Worm (Caenorhabditis elegans): ENCODE results near the gene htas-1.

The htas-1 gene

ce11 chrIV:9672434-9672833 lies 10.9 kb downstream of the htas-1 start:
- TF ChIP-seq ref-1 (GFP tag; conservative IDR thresholded peaks at IDR 0.05) (no peak), flt-1 (GFP tag; IDR thresholded peaks at IDR 0.05) (no peak), med-1 (GFP tag; optimal IDR thresholded peaks at IDR 0.05; ENCODE audit: insufficient read depth) (no peak)

DNA sequence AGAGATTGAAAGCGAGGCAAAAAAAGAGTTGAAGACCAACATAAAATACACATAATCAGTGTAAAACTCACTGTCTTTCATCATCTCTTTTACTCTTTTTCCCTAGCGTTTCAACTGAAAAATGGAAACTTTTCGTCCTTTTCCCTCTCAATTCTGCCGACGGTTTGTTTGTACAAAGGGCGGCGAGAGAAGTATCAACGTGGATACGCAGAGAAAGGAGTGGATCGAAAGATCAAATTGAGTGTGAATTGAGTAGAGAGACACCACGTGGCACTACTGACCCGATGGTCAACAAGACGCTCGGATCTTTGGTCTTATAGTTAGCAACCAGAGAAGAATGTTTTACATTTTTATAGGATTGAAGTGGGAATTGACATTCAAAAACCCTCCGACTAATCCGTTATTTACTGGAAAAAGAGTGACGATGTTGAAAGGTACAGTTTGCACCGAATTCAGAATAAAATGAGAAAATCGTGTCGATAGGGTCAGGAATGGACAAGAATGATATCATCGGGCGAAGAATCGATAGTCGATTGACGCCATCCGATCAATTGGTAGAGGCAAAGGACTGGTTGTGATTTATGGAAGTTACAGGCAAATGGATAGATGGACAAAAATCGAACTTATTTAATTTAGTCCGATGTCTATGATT lies 12.2 kb downstream of the htas-1 start:
- no peak for TF ChIP-seq cog-1 (tag; optimal IDR thresholded peaks at IDR 0.05)
- TF ChIP-seq ztf-29 (GFP tag; IDR thresholded peaks at IDR 0.05) = no peak
- no peak for TF ChIP-seq med-1 (GFP tag; optimal IDR thresholded peaks at IDR 0.05; ENCODE audit: insufficient read depth)
- no peak for TF ChIP-seq T22C8.4 (GFP tag; IDR thresholded peaks at IDR 0.05)
- TF ChIP-seq klf-2 (GFP tag; conservative IDR thresholded peaks at IDR 0.05) = no peak
- TF ChIP-seq tab-1 (GFP tag; IDR thresholded peaks at IDR 0.05) = no peak
- no peak for TF ChIP-seq ztf-23 (GFP tag; IDR thresholded peaks at IDR 0.05)
- TF ChIP-seq ref-1 (GFP tag; conservative IDR thresholded peaks at IDR 0.05) = no peak

DNA sequence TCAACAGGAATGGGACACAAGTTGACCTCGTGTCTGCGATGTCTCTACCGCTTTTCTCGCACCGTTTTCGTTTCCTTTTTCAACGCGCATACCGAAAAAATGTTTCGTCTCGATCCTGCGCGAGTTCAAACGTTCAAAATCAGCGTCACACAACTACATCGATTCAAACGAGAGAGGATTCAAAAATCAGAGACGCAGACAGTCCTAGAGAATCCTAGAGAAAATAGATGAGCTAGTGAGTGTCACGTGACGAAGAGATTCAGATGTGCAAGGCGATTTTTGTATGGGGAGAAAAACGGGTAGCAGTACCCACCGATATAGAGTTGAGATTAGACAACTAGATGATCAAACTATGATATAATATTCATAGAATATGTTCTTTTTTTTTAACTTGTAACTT lies 13.4 kb downstream of the htas-1 start:
- TF ChIP-seq T22C8.4 (GFP tag; IDR thresholded peaks at IDR 0.05) (no peak), ref-1 (GFP tag; conservative IDR thresholded peaks at IDR 0.05) (no peak), cog-1 (tag; optimal IDR thresholded peaks at IDR 0.05) (no peak), flt-1 (GFP tag; IDR thresholded peaks at IDR 0.05) (no peak), med-1 (GFP tag; optimal IDR thresholded peaks at IDR 0.05; ENCODE audit: insufficient read depth) (no peak), ztf-29 (GFP tag; IDR thresholded peaks at IDR 0.05) (no peak), klf-2 (GFP tag; conservative IDR thresholded peaks at IDR 0.05) (no peak)

DNA sequence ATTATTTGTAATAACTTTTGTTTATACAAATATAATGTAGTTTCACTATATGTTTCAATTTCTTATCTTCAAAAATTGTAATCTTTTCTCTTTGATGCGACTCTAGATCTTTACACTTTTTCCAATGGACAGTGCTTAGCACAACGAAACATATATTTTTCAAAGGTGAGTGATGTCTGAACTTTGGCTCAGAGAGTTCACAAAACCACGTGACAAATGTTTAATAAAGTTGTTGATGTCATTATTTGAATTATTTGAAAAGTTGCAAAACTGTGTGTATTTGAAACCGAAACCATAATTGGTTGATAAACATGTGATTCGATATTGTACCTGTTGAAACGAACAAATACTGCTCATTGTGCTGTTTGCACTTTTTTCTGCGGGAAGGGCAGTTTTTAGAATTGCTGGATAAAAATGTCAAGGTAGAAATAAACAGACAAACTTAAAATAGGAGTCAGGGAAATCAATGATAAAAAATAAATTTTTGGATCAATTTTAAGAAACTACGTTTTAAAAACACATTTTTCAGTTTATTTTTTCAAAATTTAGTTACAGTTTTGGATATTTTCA lies 15.1 kb downstream of the htas-1 start:
- TF ChIP-seq ztf-23 (GFP tag; IDR thresholded peaks at IDR 0.05) (no peak), klf-2 (GFP tag; conservative IDR thresholded peaks at IDR 0.05) (no peak), ref-1 (GFP tag; conservative IDR thresholded peaks at IDR 0.05) (no peak), ztf-29 (GFP tag; IDR thresholded peaks at IDR 0.05) (no peak), med-1 (GFP tag; optimal IDR thresholded peaks at IDR 0.05; ENCODE audit: insufficient read depth) (no peak), tab-1 (GFP tag; IDR thresholded peaks at IDR 0.05) (no peak), T22C8.4 (GFP tag; IDR thresholded peaks at IDR 0.05) (no peak), cog-1 (tag; optimal IDR thresholded peaks at IDR 0.05) (no peak), flt-1 (GFP tag; IDR thresholded peaks at IDR 0.05) (no peak)

DNA sequence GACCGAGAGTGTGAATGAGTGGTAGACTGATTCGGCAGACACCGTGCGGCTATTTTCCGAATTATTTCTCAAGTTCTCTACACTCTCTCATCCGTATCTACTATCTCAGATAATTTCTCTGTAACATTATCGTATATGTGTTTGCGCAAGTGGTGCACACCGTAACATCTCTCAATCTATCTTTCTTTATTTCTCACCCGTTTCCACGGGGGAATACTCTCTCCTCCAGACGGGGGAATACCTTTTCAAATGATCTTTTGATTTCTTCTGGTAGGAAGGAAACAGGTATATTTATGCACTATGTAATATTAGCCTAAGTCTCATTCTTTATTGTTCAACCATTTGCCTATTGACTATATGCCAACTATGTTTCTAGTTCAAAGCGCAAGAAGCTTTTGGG lies 16.2 kb downstream of the htas-1 start:
- no peak for TF ChIP-seq ztf-23 (GFP tag; IDR thresholded peaks at IDR 0.05)
- peak; percentile 17 for TF ChIP-seq cog-1 (tag; optimal IDR thresholded peaks at IDR 0.05)

DNA sequence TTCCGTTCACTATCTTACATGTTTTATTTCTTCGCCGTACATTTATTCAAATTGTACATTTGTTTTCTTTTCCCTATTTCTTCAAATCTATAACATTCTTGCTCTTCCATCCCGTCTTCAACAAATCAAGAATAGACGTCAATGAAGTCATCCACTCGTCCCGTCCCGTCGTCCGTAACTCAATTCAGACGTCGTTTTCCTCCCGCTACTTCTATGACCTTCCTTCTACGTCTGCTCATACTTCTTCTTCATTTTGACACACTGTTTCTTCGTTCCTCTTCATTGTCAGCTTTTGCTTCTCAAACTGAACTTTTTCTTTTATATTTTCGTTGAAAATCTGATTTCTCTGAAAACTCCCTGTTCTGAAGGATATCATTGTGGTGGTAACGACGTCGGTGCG lies 23.3 kb downstream of the htas-1 start:
- no peak for TF ChIP-seq med-1 (GFP tag; optimal IDR thresholded peaks at IDR 0.05; ENCODE audit: insufficient read depth)

- TF ChIP-seq ref-1 (GFP tag; conservative IDR thresholded peaks at IDR 0.05) (no peak), T22C8.4 (GFP tag; IDR thresholded peaks at IDR 0.05) (no peak), med-1 (GFP tag; optimal IDR thresholded peaks at IDR 0.05; ENCODE audit: insufficient read depth) (no peak), klf-2 (GFP tag; conservative IDR thresholded peaks at IDR 0.05) (no peak), tab-1 (GFP tag; IDR thresholded peaks at IDR 0.05) (no peak), cog-1 (tag; optimal IDR thresholded peaks at IDR 0.05) (no peak), flt-1 (GFP tag; IDR thresholded peaks at IDR 0.05) (no peak), ztf-23 (GFP tag; IDR thresholded peaks at IDR 0.05) (no peak), ztf-29 (GFP tag; IDR thresholded peaks at IDR 0.05) (no peak)
Measured at ce11 chrIV:9657753-9658152, 25.6 kb downstream of the htas-1 start, which contains the start of gene acc-1. acc-1 (plus strand) TSS chrIV:9658053.

- TF ChIP-seq med-1 (GFP tag; optimal IDR thresholded peaks at IDR 0.05; ENCODE audit: insufficient read depth) (no peak), flt-1 (GFP tag; IDR thresholded peaks at IDR 0.05) (no peak), ztf-23 (GFP tag; IDR thresholded peaks at IDR 0.05) (no peak), ref-1 (GFP tag; conservative IDR thresholded peaks at IDR 0.05) (no peak)
Measured at ce11 chrIV:9655556-9655955, 27.8 kb downstream of the htas-1 start.

- TF ChIP-seq klf-2 (GFP tag; conservative IDR thresholded peaks at IDR 0.05) (no peak), flt-1 (GFP tag; IDR thresholded peaks at IDR 0.05) (no peak), ztf-23 (GFP tag; IDR thresholded peaks at IDR 0.05) (no peak), tab-1 (GFP tag; IDR thresholded peaks at IDR 0.05) (no peak), T22C8.4 (GFP tag; IDR thresholded peaks at IDR 0.05) (no peak), ztf-29 (GFP tag; IDR thresholded peaks at IDR 0.05) (no peak), med-1 (GFP tag; optimal IDR thresholded peaks at IDR 0.05; ENCODE audit: insufficient read depth) (no peak), cog-1 (tag; optimal IDR thresholded peaks at IDR 0.05) (no peak), ref-1 (GFP tag; conservative IDR thresholded peaks at IDR 0.05) (no peak)
Measured at ce11 chrIV:9654017-9654416, 29.3 kb downstream of the htas-1 start, which contains the start of gene F58G6.7. F58G6.7 (plus strand) TSS chrIV:9654317.

- no peak for TF ChIP-seq ztf-29 (GFP tag; IDR thresholded peaks at IDR 0.05)
- no peak for TF ChIP-seq klf-2 (GFP tag; conservative IDR thresholded peaks at IDR 0.05)
- no peak for TF ChIP-seq flt-1 (GFP tag; IDR thresholded peaks at IDR 0.05)
- TF ChIP-seq ref-1 (GFP tag; conservative IDR thresholded peaks at IDR 0.05) = no peak
- TF ChIP-seq T22C8.4 (GFP tag; IDR thresholded peaks at IDR 0.05) = no peak
- no peak for TF ChIP-seq tab-1 (GFP tag; IDR thresholded peaks at IDR 0.05)
- TF ChIP-seq ztf-23 (GFP tag; IDR thresholded peaks at IDR 0.05) = no peak
- TF ChIP-seq cog-1 (tag; optimal IDR thresholded peaks at IDR 0.05) = no peak
- TF ChIP-seq med-1 (GFP tag; optimal IDR thresholded peaks at IDR 0.05; ENCODE audit: insufficient read depth) = no peak
Measured at ce11 chrIV:9653184-9653583, 30.1 kb downstream of the htas-1 start, which contains the start of gene F58G6.3. F58G6.3 (plus strand) TSS chrIV:9653535.
